Fruit fly (Drosophila melanogaster): Measurements from ENCODE around the gene Arpc3B.
A peak's percentile ranks its signal among the peaks of the same experiment; 100 is the strongest.

The Arpc3B gene

dm6 chrX:17129733-17130466 is 24.2 kb upstream of the Arpc3B start (continued):
- TF ChIP-seq E2f2 (GFP tag; IDR thresholded peaks at IDR 0.05) (peak; percentile 63; the same call in 1 of the 2 replicates), CG5245 (GFP tag; optimal IDR thresholded peaks at IDR 0.05) (peak; percentile 32), CG2129 (GFP tag; IDR thresholded peaks at IDR 0.05; ENCODE audit: partially characterized antibody) (no peak), CG7786 (GFP tag; optimal IDR thresholded peaks at IDR 0.05) (no peak), Side (GFP tag; optimal IDR thresholded peaks at IDR 0.05) (no peak), wdn (GFP tag; IDR thresholded peaks at IDR 0.05) (no peak), CG6791 (GFP tag; IDR thresholded peaks at IDR 0.05; ENCODE audit: partially characterized antibody) (no peak), Ets97D (GFP tag; optimal IDR thresholded peaks at IDR 0.05) (no peak), ara (GFP tag; IDR thresholded peaks at IDR 0.05) (peak; percentile 57; the same call in 1 of the 2 replicates), CG6175 (GFP tag; IDR thresholded peaks at IDR 0.05) (no peak), NFAT (GFP tag; IDR thresholded peaks at IDR 0.05) (peak; percentile 53; the same call in 1 of the 2 replicates), CG10209 (GFP tag; optimal IDR thresholded peaks at IDR 0.05) (peak; percentile 84), stc (GFP tag; IDR thresholded peaks at IDR 0.05) (peak; percentile 87), grau (tag; optimal IDR thresholded peaks at IDR 0.05) (peak; percentile 88), ap (GFP tag; IDR thresholded peaks at IDR 0.05) (peak; percentile 63; the same call in 1 of the 2 replicates), ranshi (GFP tag; IDR thresholded peaks at IDR 0.05) (peak; percentile 74; the same call in 1 of the 2 replicates), CG7987 (GFP tag; optimal IDR thresholded peaks at IDR 0.05) (peak; percentile 20), az2 (GFP tag; optimal IDR thresholded peaks at IDR 0.05) (peak; percentile 61), HLH3B (GFP tag; IDR thresholded peaks at IDR 0.05) (peak; percentile 82), Drgx (GFP tag; IDR thresholded peaks at IDR 0.05) (peak; percentile 57; the same call in 1 of the 2 replicates), CG13296 (GFP tag; optimal IDR thresholded peaks at IDR 0.05) (peak; percentile 86), gro (GFP tag; optimal IDR thresholded peaks at IDR 0.05) (no peak), ems (GFP tag; optimal IDR thresholded peaks at IDR 0.05) (peak; percentile 31), ERR (GFP tag; optimal IDR thresholded peaks at IDR 0.05) (no peak), hth (optimal IDR thresholded peaks at IDR 0.05) (no peak), CG11695 (GFP tag; IDR thresholded peaks at IDR 0.05) (peak; percentile 85), cwo (GFP tag; optimal IDR thresholded peaks at IDR 0.05) (peak; percentile 84), CG3726 (GFP tag; IDR thresholded peaks at IDR 0.05) (0 out of 3 replicates have a peak, but pooled peaks have one; percentile 56), CG3163 (GFP tag; optimal IDR thresholded peaks at IDR 0.05) (peak; percentile 12), TFAM (GFP tag; optimal IDR thresholded peaks at IDR 0.05) (no peak), CG9876 (GFP tag; optimal IDR thresholded peaks at IDR 0.05) (no peak), scrt (GFP tag; optimal IDR thresholded peaks at IDR 0.05) (peak; percentile 74), hkb (optimal IDR thresholded peaks at IDR 0.05) (no peak), hkb (GFP tag; IDR thresholded peaks at IDR 0.05) (peak; percentile 85), CG13894 (tag; optimal IDR thresholded peaks at IDR 0.05) (peak; percentile 46), NC2β (GFP tag; optimal IDR thresholded peaks at IDR 0.05) (no peak), CG2120 (GFP tag; optimal IDR thresholded peaks at IDR 0.05) (peak; percentile 65), slp2 (GFP tag; optimal IDR thresholded peaks at IDR 0.05) (no peak), Sox100B (GFP tag; optimal IDR thresholded peaks at IDR 0.05) (peak; percentile 88), vfl (GFP tag; optimal IDR thresholded peaks at IDR 0.05) (peak; percentile 58), stwl (tag; optimal IDR thresholded peaks at IDR 0.05) (no peak), Dek (tag; optimal IDR thresholded peaks at IDR 0.05) (peak; percentile 79), sens-2 (GFP tag; IDR thresholded peaks at IDR 0.05) (peak; percentile 41; the same call in 1 of the 2 replicates), CG14014 (GFP tag; IDR thresholded peaks at IDR 0.05) (peak; percentile 81), crc (GFP tag; optimal IDR thresholded peaks at IDR 0.05) (no peak), gsb-n (tag; optimal IDR thresholded peaks at IDR 0.05) (peak; percentile 86), Hr78 (GFP tag; optimal IDR thresholded peaks at IDR 0.05) (peak in 1 of 2 experiments; percentile 46), CG4282 (GFP tag; optimal IDR thresholded peaks at IDR 0.05) (no peak), Scr (GFP tag; IDR thresholded peaks at IDR 0.05; ENCODE audit: partially characterized antibody) (no peak), CG7963 (GFP tag; IDR thresholded peaks at IDR 0.05; ENCODE audit: partially characterized antibody) (no peak)

All from whole organism, embryonic.